Worm (Caenorhabditis elegans) whole organism, L1 larva: ENCODE results near the gene C45G9.4.

ENCODE experiments used
- ama-1 ChIP-seq: fragments of 150-350 bp; optimal IDR thresholded peaks from 2 replicates; lab custom pipeline; 2014
- elt-3 ChIP-seq, 6 experiments: fragments of 150-350 bp in 1 of 6; sonication (generic microtip); optimal IDR thresholded peaks; 2 replicates each; lab custom pipeline; 2017 to 2018; ENCODE audit warnings: missing biosample characterization in 6 of 6, missing genetic modification characterization in 6 of 6, inconsistent platforms in 1 of 6
- fkh-10 ChIP-seq: sonication (generic microtip); optimal IDR thresholded peaks from 2 replicates; lab custom pipeline; 2017; ENCODE audit warnings: missing biosample characterization, missing genetic modification reagents, missing genetic modification characterization
- mep-1 ChIP-seq: fragments of 150-350 bp; optimal IDR thresholded peaks from 2 replicates; lab custom pipeline; 2014; ENCODE audit warnings: missing biosample characterization, missing genetic modification characterization
- nhr-19 ChIP-seq: fragments of 200-800 bp; sonication (Bioruptor generic); conservative IDR thresholded peaks from 2 replicates; pipeline ENCODE4 v1.3.6; 2022; ENCODE audit warnings: missing genetic modification characterization, missing compliant biosample characterization
- nhr-76 ChIP-seq: sonication (generic microtip); optimal IDR thresholded peaks from 2 replicates; lab custom pipeline; 2017; ENCODE audit warnings: missing biosample characterization, missing genetic modification characterization
- unc-30 ChIP-seq: sonication (generic microtip); optimal IDR thresholded peaks from 2 replicates; lab custom pipeline; 2017; ENCODE audit warnings: missing biosample characterization, missing genetic modification characterization
- unc-62 ChIP-seq: fragments of 150-350 bp; optimal IDR thresholded peaks from 2 replicates; lab custom pipeline; 2014; ENCODE audit warnings: missing biosample characterization, missing genetic modification reagents, missing genetic modification characterization
- unc-98 ChIP-seq: fragments of 200-800 bp; sonication (Bioruptor generic); IDR thresholded peaks from 2 replicates; pipeline ENCODE4 v1.3.6; 2022; ENCODE audit warnings: missing genetic modification characterization, missing compliant biosample characterization

DNA sequence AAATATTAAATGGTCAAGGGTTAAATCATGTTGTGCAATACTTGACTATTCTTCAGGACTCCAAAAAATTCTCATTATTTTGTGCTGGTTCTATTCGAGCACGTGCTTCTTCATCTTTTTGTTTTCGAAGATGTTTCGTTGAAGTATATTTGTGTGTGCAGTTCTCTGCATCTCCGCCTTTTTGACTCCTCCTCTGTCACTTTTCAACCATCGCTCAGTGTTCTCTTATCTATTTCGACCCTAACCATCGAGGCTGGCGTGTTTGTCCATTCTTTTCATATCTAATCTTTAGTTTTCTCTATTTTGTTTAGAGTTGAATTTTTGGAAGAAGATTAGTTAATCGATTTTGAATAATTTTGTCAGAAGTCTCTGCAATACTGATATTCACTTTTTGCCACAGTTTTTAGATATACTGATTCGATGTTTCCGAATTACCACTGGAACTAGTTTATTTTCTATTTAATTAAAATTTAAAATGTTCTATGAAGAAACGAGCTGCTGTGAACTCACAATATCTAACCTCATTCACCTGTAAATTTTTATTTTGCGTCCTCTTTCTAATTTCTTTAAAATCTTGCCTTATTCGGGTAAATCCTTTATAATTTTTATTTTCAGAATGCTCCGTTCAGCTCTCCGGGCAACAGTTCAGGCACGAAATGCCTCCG is 14.8 kb downstream of the C45G9.4 start, which contains the start of gene alh-1:
- TF ChIP-seq nhr-19 (peak; percentile 49), nhr-76 (tag; lab: Kevin White, UChicago) (no peak), ama-1 (lab: Kevin White, UChicago) (no peak), unc-62 (GFP tag; lab: Kevin White, UChicago) (no peak), elt-3 (tag; optimal IDR thresholded peaks at IDR 0.05; lab: Kevin White, UChicago) (no peak), unc-98 (GFP tag; lab: Robert Waterston, UW) (no peak), fkh-10 (no peak), mep-1 (tag; lab: Kevin White, UChicago) (peak; percentile 21), unc-30 (tag; lab: Kevin White, UChicago) (no peak)
